Fruit fly (Drosophila melanogaster) whole organism, wandering third instar larva: ENCODE data around the gene Ugalt.

ENCODE experiments used
- Abd-B ChIP-seq: fragments of >200 bp; optimal IDR thresholded peaks from 2 replicates; lab custom pipeline; 2017; ENCODE audit warnings: missing biosample characterization, missing genetic modification characterization
- CG9705 ChIP-seq: fragments of 200-800 bp; sonication (Bioruptor generic); optimal IDR thresholded peaks from 2 replicates; lab custom pipeline; 2018; ENCODE audit warnings: missing biosample characterization, mild to moderate bottlenecking, missing genetic modification characterization
- CrebA ChIP-seq: fragments of 200-800 bp; sonication (Bioruptor generic); optimal IDR thresholded peaks from 2 replicates; lab custom pipeline; 2016; ENCODE audit warnings: missing biosample characterization, mild to moderate bottlenecking, missing genetic modification characterization, borderline replicate concordance
- Hnf4 ChIP-seq: fragments of 200-800 bp; sonication (Bioruptor generic); optimal IDR thresholded peaks from 2 replicates; lab custom pipeline; 2016; ENCODE audit warnings: missing biosample characterization, mild to moderate bottlenecking, missing genetic modification characterization
- Hr78 ChIP-seq: fragments of >200 bp; optimal IDR thresholded peaks from 2 replicates; lab custom pipeline; 2017; ENCODE audit warnings: missing biosample characterization, missing genetic modification characterization
- Hr83 ChIP-seq: fragments of 200-300 bp; sonication (Bioruptor generic); optimal IDR thresholded peaks from 2 replicates; lab custom pipeline; 2016; ENCODE audit warnings: missing biosample characterization, mild to moderate bottlenecking, missing genetic modification characterization, moderate library complexity; ENCODE audit not compliant: poor library complexity, severe bottlenecking
- Jra ChIP-seq: sonication (Bioruptor generic); optimal IDR thresholded peaks from 2 replicates; lab custom pipeline; 2016; ENCODE audit warnings: missing biosample characterization, missing genetic modification characterization
- Mio ChIP-seq: sonication (Bioruptor generic); optimal IDR thresholded peaks from 2 replicates; lab custom pipeline; 2016; ENCODE audit warnings: missing biosample characterization, missing genetic modification characterization
- Myc ChIP-seq: fragments of >200 bp; optimal IDR thresholded peaks from 2 replicates; lab custom pipeline; 2017
- N ChIP-seq: fragments of >200 bp; optimal IDR thresholded peaks from 2 replicates; lab custom pipeline; 2018; ENCODE audit warnings: missing biosample characterization, missing external identifiers, missing genetic modification characterization
- OdsH ChIP-seq: fragments of 200-800 bp; sonication (Bioruptor generic); optimal IDR thresholded peaks from 2 replicates; lab custom pipeline; 2016; ENCODE audit warnings: missing biosample characterization, mild to moderate bottlenecking, missing genetic modification characterization
- Rel ChIP-seq, 2 experiments: fragments of 200-800 bp; sonication (Bioruptor generic) in 1 of 2; optimal IDR thresholded peaks; 2 replicates in 1 of 2; 3 replicates in 1 of 2; lab custom pipeline; 2016 to 2019; ENCODE audit warnings: mild to moderate bottlenecking in 2 of 2, missing biosample characterization in 2 of 2, missing genetic modification characterization in 2 of 2, moderate library complexity in 1 of 2
- Sp1 ChIP-seq: fragments of 200-800 bp; sonication (Bioruptor generic); optimal IDR thresholded peaks from 3 replicates; lab custom pipeline; 2019; ENCODE audit warnings: missing biosample characterization, mild to moderate bottlenecking, missing genetic modification characterization, moderate library complexity
- Vsx2 ChIP-seq: fragments of 200-300, 225-300 bp; sonication (Bioruptor generic); optimal IDR thresholded peaks from 2 replicates; lab custom pipeline; 2018; ENCODE audit warnings: missing biosample characterization, missing genetic modification characterization; ENCODE audit not compliant: partially characterized antibody
- brk ChIP-seq: fragments of 200-800 bp; sonication (Bioruptor generic); optimal IDR thresholded peaks from 2 replicates; lab custom pipeline; 2016; ENCODE audit warnings: missing biosample characterization, mild to moderate bottlenecking, missing genetic modification characterization
- dl ChIP-seq, 2 experiments: fragments of 175-275, 200-275 bp in 1 of 2; fragments of 200-275 bp in 1 of 2; sonication (Bioruptor generic); optimal IDR thresholded peaks; lab custom pipeline; 2018; ENCODE audit warnings: mild to moderate bottlenecking in 2 of 2, missing biosample characterization in 2 of 2, missing genetic modification characterization in 2 of 2, moderate library complexity in 2 of 2; ENCODE audit not compliant: partially characterized antibody in 2 of 2, insufficient read depth in 1 of 2
- dmrt93B ChIP-seq: fragments of 200-800 bp; sonication (Bioruptor generic); optimal IDR thresholded peaks from 2 replicates; lab custom pipeline; 2018; ENCODE audit warnings: missing biosample characterization, mild to moderate bottlenecking, missing genetic modification characterization
- dsf ChIP-seq: sonication (Bioruptor generic); optimal IDR thresholded peaks from 2 replicates; lab custom pipeline; 2016; ENCODE audit warnings: missing biosample characterization, missing genetic modification characterization, borderline replicate concordance
- ey ChIP-seq: fragments of 200-800 bp; sonication (Bioruptor generic); optimal IDR thresholded peaks from 2 replicates; lab custom pipeline; 2016; ENCODE audit warnings: missing biosample characterization, missing genetic modification characterization
- foxo ChIP-seq, 2 experiments: fragments of 200-800 bp; sonication (Bioruptor generic); optimal IDR thresholded peaks; 2 replicates in 1 of 2; 3 replicates in 1 of 2; lab custom pipeline; 2016 to 2017; ENCODE audit warnings: missing biosample characterization in 2 of 2, missing genetic modification characterization in 2 of 2
- fru ChIP-seq: fragments of 200-800 bp; sonication (Bioruptor generic); optimal IDR thresholded peaks from 3 replicates; lab custom pipeline; 2016; ENCODE audit warnings: missing biosample characterization, mild to moderate bottlenecking, missing genetic modification characterization
- h ChIP-seq: fragments of 200-800 bp; sonication (Bioruptor generic); optimal IDR thresholded peaks from 3 replicates; lab custom pipeline; 2016; ENCODE audit warnings: missing biosample characterization, mild to moderate bottlenecking, missing genetic modification characterization
- jim ChIP-seq: fragments of 175-275, 200-325 bp; sonication (Bioruptor generic); optimal IDR thresholded peaks from 2 replicates; lab custom pipeline; 2016; ENCODE audit warnings: missing biosample characterization, mild to moderate bottlenecking, missing genetic modification characterization
- lola ChIP-seq: fragments of >200 bp; optimal IDR thresholded peaks from 2 replicates; lab custom pipeline; 2017; ENCODE audit warnings: missing biosample characterization, missing genetic modification characterization
- pan ChIP-seq: fragments of >200 bp; optimal IDR thresholded peaks from 2 replicates; lab custom pipeline; 2017
- psq ChIP-seq: fragments of 200-800 bp; sonication (Bioruptor generic); optimal IDR thresholded peaks from 3 replicates; lab custom pipeline; 2017; ENCODE audit warnings: missing biosample characterization, mild to moderate bottlenecking, missing genetic modification characterization, moderate library complexity
- sage ChIP-seq: fragments of 200-800 bp; sonication (Bioruptor generic); optimal IDR thresholded peaks from 2 replicates; lab custom pipeline; 2016; ENCODE audit warnings: missing biosample characterization, mild to moderate bottlenecking, missing genetic modification characterization
- tai ChIP-seq: sonication (Bioruptor generic); optimal IDR thresholded peaks from 2 replicates; lab custom pipeline; 2016; ENCODE audit warnings: missing biosample characterization, missing genetic modification characterization
- usp ChIP-seq: fragments of >200 bp; optimal IDR thresholded peaks from 2 replicates; lab custom pipeline; 2017; ENCODE audit warnings: missing biosample characterization, missing genetic modification characterization
- woc ChIP-seq: sonication (Bioruptor generic); optimal IDR thresholded peaks from 2 replicates; lab custom pipeline; 2016; ENCODE audit warnings: missing biosample characterization, mild to moderate bottlenecking, missing genetic modification characterization

Gene Ugalt

DNA sequence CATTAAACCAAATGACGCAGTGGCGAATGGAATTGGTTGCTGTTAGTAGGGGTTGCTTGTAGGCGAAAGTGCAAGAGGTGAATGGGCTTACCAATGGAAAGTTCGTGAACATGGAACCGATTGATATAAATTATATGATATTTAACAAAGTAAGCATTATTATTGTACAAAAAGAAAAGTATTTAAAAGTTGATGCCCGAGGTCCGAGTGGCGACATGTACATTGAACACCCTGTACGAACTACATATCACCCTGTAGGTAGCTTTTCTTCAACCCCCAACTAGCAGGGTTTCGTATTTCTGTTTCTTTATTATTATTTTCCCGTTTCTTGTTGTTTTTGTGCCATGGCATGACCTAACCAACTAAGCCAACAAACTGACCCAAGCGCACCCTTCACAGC lies 46.4 kb downstream of the Ugalt start:
- TF ChIP-seq Vsx2 (GFP tag; lab: Kevin White, UChicago) (no peak), Sp1 (GFP tag; lab: Kevin White, UChicago) (no peak), Abd-B (GFP tag; lab: Kevin White, UChicago) (no peak), Jra (GFP tag; lab: Kevin White, UChicago) (no peak), fru (GFP tag; lab: Kevin White, UChicago) (no peak), Hr78 (GFP tag; lab: Kevin White, UChicago) (no peak), tai (GFP tag; lab: Kevin White, UChicago) (no peak), dl (GFP tag; optimal IDR thresholded peaks at IDR 0.05; lab: Kevin White, UChicago; ENCODE audit: insufficient read depth in 1 of 2, partially characterized antibody in 2 of 2) (no peak), usp (no peak), pan (no peak), foxo (GFP tag; optimal IDR thresholded peaks at IDR 0.05; lab: Kevin White, UChicago) (no peak), CG9705 (GFP tag; lab: Kevin White, UChicago) (no peak), jim (no peak), dmrt93B (GFP tag; lab: Kevin White, UChicago) (no peak), Myc (lab: Kevin White, UChicago) (no peak)

DNA sequence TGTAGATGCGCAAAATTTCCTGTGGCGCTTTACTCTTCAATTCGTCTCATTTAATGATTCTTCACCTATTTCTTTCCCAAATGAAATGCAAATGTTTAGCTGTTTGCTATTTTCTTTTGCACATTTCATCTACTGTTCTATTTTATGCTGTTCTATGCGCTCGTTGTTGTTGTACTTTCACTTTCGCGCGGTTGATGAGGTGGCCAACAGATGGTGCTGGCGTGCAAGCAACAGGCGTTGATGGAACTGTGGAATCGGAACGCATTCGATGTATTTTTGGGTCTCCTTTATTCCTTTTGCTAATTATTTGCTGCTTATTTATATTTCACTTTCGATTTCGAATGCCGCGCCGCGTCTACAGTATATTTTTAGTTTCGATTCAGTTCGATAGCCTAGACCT lies 47.7 kb downstream of the Ugalt start:
- no peak for TF ChIP-seq Hr78 (GFP tag; lab: Kevin White, UChicago)
- TF ChIP-seq Abd-B (GFP tag; lab: Kevin White, UChicago): no peak
- no peak for TF ChIP-seq usp
- TF ChIP-seq OdsH: no peak

DNA sequence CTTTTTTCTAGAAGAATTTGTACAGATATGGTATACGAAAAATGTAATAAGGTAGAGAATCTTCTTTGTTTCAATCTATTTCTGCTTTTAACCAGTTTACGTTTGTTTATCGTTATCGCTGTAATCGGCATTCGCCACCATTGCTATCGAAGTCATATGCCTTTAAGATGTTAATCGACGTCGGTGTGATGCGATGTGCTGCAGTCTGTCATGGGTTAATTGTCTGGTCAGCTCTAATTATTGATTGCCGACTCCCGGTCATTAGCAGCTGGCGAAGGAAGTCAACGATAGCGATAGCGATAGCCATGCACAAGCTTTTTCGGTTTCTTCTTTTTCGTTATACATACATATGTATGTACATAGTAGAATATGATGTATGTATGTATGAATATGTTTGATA lies 48.2 kb downstream of the Ugalt start:
- TF ChIP-seq ey (GFP tag; lab: Kevin White, UChicago) (no peak), h (no peak), Hnf4 (GFP tag; lab: Kevin White, UChicago) (no peak), jim (no peak), sage (no peak), Abd-B (GFP tag; lab: Kevin White, UChicago) (no peak), Sp1 (GFP tag; lab: Kevin White, UChicago) (no peak), Rel (GFP tag; optimal IDR thresholded peaks at IDR 0.05; lab: Kevin White, UChicago) (no peak), Rel (tag; optimal IDR thresholded peaks at IDR 0.05; lab: Kevin White, UChicago) (no peak), brk (no peak), Myc (lab: Kevin White, UChicago) (no peak), lola (GFP tag; lab: Kevin White, UChicago) (no peak), dsf (GFP tag; lab: Kevin White, UChicago) (no peak)

DNA sequence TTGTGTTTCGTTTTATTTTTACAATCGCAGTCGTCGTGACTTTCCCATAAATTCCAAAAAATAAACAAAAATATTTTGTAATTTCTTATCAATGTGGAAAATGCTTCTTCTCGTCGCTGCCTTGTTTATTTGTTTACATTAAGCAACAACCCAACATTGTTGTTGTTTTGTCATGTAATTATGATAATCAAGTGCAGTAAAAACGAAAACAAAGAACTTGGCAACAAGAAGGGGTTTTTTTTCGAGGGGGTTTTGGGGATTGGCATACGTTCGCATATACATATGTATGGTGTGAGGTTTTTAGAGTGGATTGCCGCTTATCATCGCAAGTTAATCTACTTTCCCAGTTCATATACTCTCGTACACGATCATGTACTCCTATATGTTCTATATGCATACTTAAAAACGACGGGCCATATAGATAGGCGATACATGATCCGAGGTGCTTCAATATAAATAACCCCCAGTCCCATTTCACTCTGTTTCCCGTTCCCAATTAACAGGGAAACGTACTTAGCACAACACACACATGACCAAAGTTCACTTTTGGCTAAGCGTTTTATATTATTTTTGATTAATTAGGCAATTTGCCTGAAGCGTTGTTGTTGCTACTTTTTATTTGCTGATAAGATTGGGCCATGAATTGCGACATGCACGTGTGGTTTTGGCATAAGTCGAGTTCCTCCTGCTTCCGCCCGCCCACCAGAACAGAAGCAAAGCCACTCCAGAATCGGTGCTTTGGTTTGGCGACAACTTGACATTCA lies 49.9 kb downstream of the Ugalt start:
- peak; percentile 67 for TF ChIP-seq CrebA
- no peak for TF ChIP-seq pan
- peak; percentile 3 for TF ChIP-seq Sp1 (GFP tag; lab: Kevin White, UChicago)
- TF ChIP-seq Hnf4 (GFP tag; lab: Kevin White, UChicago): peak; percentile 32
- no peak for TF ChIP-seq Hr83 (GFP tag; lab: Kevin White, UChicago)
- no peak for TF ChIP-seq Rel (GFP tag; optimal IDR thresholded peaks at IDR 0.05; lab: Kevin White, UChicago)
- TF ChIP-seq Rel (tag; optimal IDR thresholded peaks at IDR 0.05; lab: Kevin White, UChicago): peak; percentile 96
- no peak for TF ChIP-seq sage
- TF ChIP-seq N (GFP tag; lab: Kevin White, UChicago): no peak
- TF ChIP-seq Hr78 (GFP tag; lab: Kevin White, UChicago): no peak
- no peak for TF ChIP-seq dmrt93B (GFP tag; lab: Kevin White, UChicago)
- TF ChIP-seq Vsx2 (GFP tag; lab: Kevin White, UChicago): no peak
- no peak for TF ChIP-seq Abd-B (GFP tag; lab: Kevin White, UChicago)
- no peak for TF ChIP-seq fru (GFP tag; lab: Kevin White, UChicago)

DNA sequence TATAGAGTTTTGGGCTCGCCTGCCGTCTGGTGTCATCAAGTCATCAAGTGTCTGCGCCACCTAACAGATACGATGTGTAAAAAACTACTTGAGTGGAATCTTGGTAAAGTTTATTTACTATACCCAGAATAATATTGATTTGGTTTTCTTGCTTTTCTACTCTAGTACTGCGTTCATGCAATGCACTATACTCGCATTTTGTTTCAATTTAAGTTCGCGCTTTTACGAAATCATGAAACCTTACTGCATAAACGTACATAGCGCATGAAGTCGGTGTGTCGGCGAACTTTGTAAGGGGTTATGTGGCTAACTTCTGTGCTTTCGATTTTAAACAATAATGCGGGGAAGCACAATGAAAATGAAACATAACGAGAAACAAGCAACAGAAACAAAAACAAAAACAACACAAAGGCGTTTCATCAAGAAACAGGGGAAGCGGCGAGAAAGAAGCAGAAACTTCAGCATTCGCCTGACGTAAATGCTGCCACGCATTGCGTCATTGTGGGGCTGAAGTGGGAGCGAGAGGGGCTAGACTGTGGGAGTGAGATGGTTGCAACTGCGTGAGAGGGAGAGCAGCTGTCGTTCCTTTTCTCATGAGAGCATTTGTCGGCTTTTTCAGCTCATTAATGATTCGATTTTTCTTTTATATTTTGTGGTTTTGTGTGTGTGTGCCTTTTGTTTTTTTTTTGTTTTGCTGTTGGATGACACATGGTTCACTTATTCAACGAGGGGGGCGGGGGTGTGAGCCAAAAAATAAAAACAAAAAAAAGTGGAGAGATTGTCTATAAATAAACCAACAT lies 51.3 kb downstream of the Ugalt start:
- TF ChIP-seq h (no peak), usp (no peak), CrebA (peak; percentile 21), N (GFP tag; lab: Kevin White, UChicago) (no peak), sage (no peak), Jra (GFP tag; lab: Kevin White, UChicago) (peak; percentile 18), woc (no peak), Mio (GFP tag; lab: Kevin White, UChicago) (no peak), Rel (GFP tag; optimal IDR thresholded peaks at IDR 0.05; lab: Kevin White, UChicago) (peak; percentile 6), Rel (tag; optimal IDR thresholded peaks at IDR 0.05; lab: Kevin White, UChicago) (peak; percentile 98), psq (GFP tag; lab: Kevin White, UChicago) (peak; percentile 25), Hnf4 (GFP tag; lab: Kevin White, UChicago) (no peak), lola (GFP tag; lab: Kevin White, UChicago) (no peak), dl (GFP tag; optimal IDR thresholded peaks at IDR 0.05; lab: Kevin White, UChicago; ENCODE audit: insufficient read depth in 1 of 2, partially characterized antibody in 2 of 2) (peak in 1 of 2 experiments; percentile 66)
